Fruit fly (Drosophila melanogaster) whole organism: ENCODE data around the gene Eaat1.

ENCODE experiments used
- CG8478 ChIP-seq: fragments of >200 bp; optimal IDR thresholded peaks from 2 replicates; lab custom pipeline; 2018; ENCODE audit warnings: inconsistent platforms
- Dll ChIP-seq: fragments of >200 bp; optimal IDR thresholded peaks from 2 replicates; lab custom pipeline; 2017
- EcR ChIP-seq, 2 experiments: fragments of >200 bp; optimal IDR thresholded peaks; 2 replicates each; lab custom pipeline; 2017; ENCODE audit warnings: missing biosample characterization in 2 of 2, missing genetic modification characterization in 2 of 2, missing genetic modification reagents in 2 of 2
- pan ChIP-seq: fragments of >200 bp; optimal IDR thresholded peaks from 2 replicates; lab custom pipeline; 2017
- psq ChIP-seq: fragments of >200 bp; optimal IDR thresholded peaks from 2 replicates; lab custom pipeline; 2017
- usp ChIP-seq: fragments of >200 bp; optimal IDR thresholded peaks from 2 replicates; lab custom pipeline; 2017; ENCODE audit warnings: missing biosample characterization, missing genetic modification characterization, mixed read lengths

The Eaat1 gene

dm6 chr2L:9386270-9386669 is 52.9 kb downstream of the Eaat1 start:
- TF ChIP-seq pan (lab: Kevin White, UChicago): no peak
- TF ChIP-seq EcR (GFP tag; optimal IDR thresholded peaks at IDR 0.05; lab: Kevin White, UChicago): no peak

dm6 chr2L:9387240-9387672 is 53.9 kb downstream of the Eaat1 start, which contains the start of gene Aldh:
TSS of gene Aldh (plus strand) at chr2L:9387389.
- TF ChIP-seq pan (lab: Kevin White, UChicago) (no peak), usp (GFP tag; lab: Kevin White, UChicago) (no peak), EcR (GFP tag; optimal IDR thresholded peaks at IDR 0.05; lab: Kevin White, UChicago) (no peak), Dll (lab: Kevin White, UChicago) (no peak), CG8478 (no peak), psq (lab: Kevin White, UChicago) (no peak)

- TF ChIP-seq Dll (lab: Kevin White, UChicago) (no peak), pan (lab: Kevin White, UChicago) (no peak), CG8478 (no peak), EcR (GFP tag; optimal IDR thresholded peaks at IDR 0.05; lab: Kevin White, UChicago) (no peak), usp (GFP tag; lab: Kevin White, UChicago) (no peak), psq (lab: Kevin White, UChicago) (no peak)
Measured at dm6 chr2L:9388013-9388605, 54.7 kb downstream of the Eaat1 start.

dm6 chr2L:9388924-9389765 is 55.8 kb downstream of the Eaat1 start:
- TF ChIP-seq usp (GFP tag; lab: Kevin White, UChicago) (no peak), EcR (GFP tag; optimal IDR thresholded peaks at IDR 0.05; lab: Kevin White, UChicago) (no peak), CG8478 (no peak), psq (lab: Kevin White, UChicago) (no peak), pan (lab: Kevin White, UChicago) (no peak), Dll (lab: Kevin White, UChicago) (no peak)
